Worm (Caenorhabditis elegans): ENCODE measurements around the gene vps-37.

DNA sequence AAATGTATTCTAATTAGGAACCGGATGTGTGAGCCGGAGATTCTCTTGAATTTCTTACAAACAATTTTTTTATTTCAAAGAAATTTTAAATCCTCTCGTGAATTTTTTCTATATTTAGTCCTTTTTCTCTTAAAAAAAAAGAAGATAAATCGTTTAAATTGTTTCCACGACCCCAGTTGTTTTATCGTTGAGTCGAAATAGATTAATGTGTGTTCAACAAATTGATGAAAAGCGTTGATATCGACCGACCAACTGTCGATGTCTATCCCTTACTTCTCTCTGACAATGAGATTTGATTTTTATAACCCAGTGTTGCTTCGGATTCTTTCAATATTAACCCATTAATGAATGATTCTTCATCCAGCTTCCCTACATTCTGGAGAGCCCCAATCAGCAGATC lies 13.8 kb downstream of the vps-37 start, which contains the start of gene CD4.1:
- TF ChIP-seq sptf-1 (tag; optimal IDR thresholded peaks at IDR 0.05), result no peak
- no peak for TF ChIP-seq nhr-28 (tag; optimal IDR thresholded peaks at IDR 0.05)
- no peak for TF ChIP-seq elt-3 (tag; optimal IDR thresholded peaks at IDR 0.05)
- no peak for TF ChIP-seq ces-1 (GFP tag; optimal IDR thresholded peaks at IDR 0.05)
- TF ChIP-seq lsy-2 (tag; optimal IDR thresholded peaks at IDR 0.05), result no peak
- TF ChIP-seq mls-2 (tag; optimal IDR thresholded peaks at IDR 0.05), result no peak
- no peak for TF ChIP-seq bed-3 (GFP tag; optimal IDR thresholded peaks at IDR 0.05)
- TF ChIP-seq nhr-237 (tag; optimal IDR thresholded peaks at IDR 0.05), result no peak

Data from whole organism, mixed stage, embryonic.